Fruit fly (Drosophila melanogaster) whole organism, pupa: ENCODE data around the gene CG16700.
A peak's percentile ranks its signal among the peaks of the same experiment; 100 is the strongest.

Experiments
- CG10348 ChIP-seq: fragments of 200-800 bp; sonication (Bioruptor generic); IDR thresholded peaks from 2 replicates; pipeline ENCODE4 v1.3.6; 2022; ENCODE audit warnings: missing biosample characterization, missing genetic modification characterization
- CG12605 ChIP-seq: fragments of 200-800 bp; sonication (Bioruptor generic); IDR thresholded peaks from 2 replicates; pipeline ENCODE4 v1.3.6; 2022; ENCODE audit warnings: missing biosample characterization, missing genetic modification characterization
- CG13204 ChIP-seq: fragments of 200-800 bp; sonication (Bioruptor generic); optimal IDR thresholded peaks from 2 replicates; lab custom pipeline; 2018; ENCODE audit warnings: missing biosample characterization, mild to moderate bottlenecking, missing genetic modification characterization, moderate library complexity
- CG14655 ChIP-seq: fragments of 200-800 bp; sonication (Bioruptor generic); optimal IDR thresholded peaks from 3 replicates; lab custom pipeline; 2017; ENCODE audit warnings: mild to moderate bottlenecking, missing biosample characterization, missing genetic modification reagents, missing genetic modification characterization
- CG15710 ChIP-seq: fragments of 200-800 bp; sonication (Bioruptor generic); optimal IDR thresholded peaks from 2 replicates; lab custom pipeline; 2018; ENCODE audit warnings: missing biosample characterization, mild to moderate bottlenecking, missing genetic modification characterization, moderate library complexity
- CG17806 ChIP-seq: fragments of 200-800 bp; sonication (Bioruptor generic); optimal IDR thresholded peaks from 2 replicates; lab custom pipeline; 2018; ENCODE audit warnings: missing biosample characterization, mild to moderate bottlenecking, missing genetic modification characterization, moderate library complexity
- CG32121 ChIP-seq: fragments of 200-800 bp; sonication (Bioruptor generic); IDR thresholded peaks from 2 replicates; pipeline ENCODE4 v1.3.6; 2022; ENCODE audit warnings: missing biosample characterization, missing genetic modification characterization
- CG34367 ChIP-seq: fragments of 200-800 bp; sonication (Bioruptor generic); optimal IDR thresholded peaks from 2 replicates; lab custom pipeline; 2018; ENCODE audit warnings: missing biosample characterization, mild to moderate bottlenecking, missing genetic modification characterization
- CG4496 ChIP-seq: fragments of 200-800 bp; sonication (Bioruptor generic); IDR thresholded peaks from 3 replicates; pipeline ENCODE4 v1.3.6; 2022; ENCODE audit warnings: missing biosample characterization, missing genetic modification characterization
- CG8159 ChIP-seq: fragments of 200-800 bp; sonication (Bioruptor generic); optimal IDR thresholded peaks from 3 replicates; lab custom pipeline; 2018; ENCODE audit warnings: missing biosample characterization, mild to moderate bottlenecking, missing genetic modification characterization, moderate library complexity
- CG8301 ChIP-seq: fragments of 200-800 bp; sonication (Bioruptor generic); optimal IDR thresholded peaks from 2 replicates; lab custom pipeline; 2018; ENCODE audit warnings: missing biosample characterization, mild to moderate bottlenecking, missing genetic modification characterization
- CG9948 ChIP-seq: fragments of 200-800 bp; sonication (Bioruptor generic); optimal IDR thresholded peaks from 2 replicates; lab custom pipeline; 2018; ENCODE audit warnings: missing biosample characterization, mild to moderate bottlenecking, missing genetic modification characterization, moderate library complexity
- D1 ChIP-seq: fragments of 200-800 bp; sonication (Bioruptor generic); optimal IDR thresholded peaks from 2 replicates; lab custom pipeline; 2018; ENCODE audit warnings: missing biosample characterization, mild to moderate bottlenecking, missing genetic modification characterization, moderate library complexity
- EcR ChIP-seq: fragments of 200-800 bp; sonication (Bioruptor generic); optimal IDR thresholded peaks from 3 replicates; lab custom pipeline; 2019; ENCODE audit warnings: missing biosample characterization, missing genetic modification characterization, mild to moderate bottlenecking, moderate library complexity, missing genetic modification reagents
- Ets98B ChIP-seq: fragments of 200-800 bp; sonication (Bioruptor generic); IDR thresholded peaks from 2 replicates; pipeline ENCODE4 v1.3.6; 2022; ENCODE audit warnings: missing biosample characterization, missing genetic modification characterization
- Pif1A ChIP-seq: fragments of 200-800 bp; sonication (Bioruptor generic); optimal IDR thresholded peaks from 3 replicates; lab custom pipeline; 2016; ENCODE audit warnings: missing biosample characterization, missing genetic modification characterization
- Pif1B ChIP-seq: fragments of 200-800 bp; sonication (Bioruptor generic); optimal IDR thresholded peaks from 3 replicates; lab custom pipeline; 2016; ENCODE audit warnings: missing biosample characterization, missing genetic modification characterization
- Snoo ChIP-seq: fragments of 200-800 bp; sonication (Bioruptor generic); optimal IDR thresholded peaks from 3 replicates; lab custom pipeline; 2017; ENCODE audit warnings: missing biosample characterization, mild to moderate bottlenecking, missing genetic modification characterization, inconsistent platforms
- fd96Ca ChIP-seq: fragments of 200-800 bp; sonication (Bioruptor generic); IDR thresholded peaks from 3 replicates; pipeline ENCODE4 v1.3.6; 2022; ENCODE audit warnings: missing biosample characterization, missing genetic modification characterization
- gl ChIP-seq: fragments of 200-800 bp; sonication (Bioruptor generic); optimal IDR thresholded peaks from 2 replicates; lab custom pipeline; 2018; ENCODE audit warnings: missing biosample characterization, mild to moderate bottlenecking, missing genetic modification characterization
- rn ChIP-seq: fragments of 200-800 bp; sonication (Bioruptor generic); IDR thresholded peaks from 2 replicates; pipeline ENCODE4 v1.3.6; 2022; ENCODE audit warnings: missing biosample characterization, missing genetic modification characterization

The CG16700 gene

DNA sequence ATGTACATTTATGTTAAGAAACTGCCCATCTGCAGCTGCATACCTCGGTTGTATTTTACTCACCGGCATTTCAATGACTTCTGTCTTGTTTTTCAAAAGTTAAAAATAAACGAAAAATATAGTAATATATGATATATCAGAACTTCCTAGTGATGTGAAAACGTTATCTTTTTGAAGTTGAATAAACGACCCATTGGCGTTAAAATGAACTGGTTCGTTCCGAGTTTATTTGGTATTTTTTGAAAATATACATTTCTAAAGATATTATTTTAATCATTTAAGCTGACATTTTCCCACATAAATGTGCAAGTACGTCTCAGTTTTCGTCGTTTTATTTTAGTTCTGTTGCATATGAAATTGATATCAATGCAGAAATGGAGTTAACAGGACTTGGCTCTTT, 14.1 kb downstream of the CG16700 start, which contains the start of gene Arpc3B:
Gene Arpc3B (minus strand): TSS at position 146 of the 400 bp plus-strand sequence.
- no peak for TF ChIP-seq CG34367 (tag; lab: Kevin White, UChicago)
- TF ChIP-seq EcR (GFP tag; lab: Kevin White, UChicago): no peak
- TF ChIP-seq CG10348 (GFP tag; lab: Robert Waterston, UW): no peak
- no peak for TF ChIP-seq CG17806
- TF ChIP-seq Pif1A: no peak
- TF ChIP-seq rn (GFP tag; lab: Robert Waterston, UW): no peak
- TF ChIP-seq Snoo: no peak
- no peak for TF ChIP-seq fd96Ca (GFP tag; lab: Robert Waterston, UW)
- TF ChIP-seq CG13204: no peak
- TF ChIP-seq gl: no peak
- no peak for TF ChIP-seq CG15710 (tag; lab: Kevin White, UChicago)
- TF ChIP-seq Pif1B: no peak
- no peak for TF ChIP-seq CG8301 (tag; lab: Kevin White, UChicago)
- no peak for TF ChIP-seq CG8159 (tag; lab: Kevin White, UChicago)
- no peak for TF ChIP-seq CG32121 (GFP tag; lab: Robert Waterston, UW)
- TF ChIP-seq D1 (tag; lab: Kevin White, UChicago): no peak

- TF ChIP-seq rn (GFP tag; lab: Robert Waterston, UW) (no peak), CG12605 (GFP tag; lab: Robert Waterston, UW) (no peak), CG34367 (tag; lab: Kevin White, UChicago) (no peak), EcR (GFP tag; lab: Kevin White, UChicago) (no peak), CG8301 (tag; lab: Kevin White, UChicago) (no peak), CG14655 (GFP tag; lab: Kevin White, UChicago) (no peak), CG4496 (GFP tag; lab: Robert Waterston, UW) (no peak), Pif1A (no peak)
Observed at dm6 chrX:17106153-17106700, 14.6 kb downstream of the CG16700 start.

- TF ChIP-seq CG17806 (no peak), CG8301 (tag; lab: Kevin White, UChicago) (no peak), Snoo (no peak), rn (GFP tag; lab: Robert Waterston, UW) (no peak), Pif1A (no peak), Pif1B (no peak), CG9948 (no peak), CG4496 (GFP tag; lab: Robert Waterston, UW) (no peak), EcR (GFP tag; lab: Kevin White, UChicago) (peak; percentile 62), fd96Ca (GFP tag; lab: Robert Waterston, UW) (no peak), CG13204 (peak; percentile 29), CG15710 (tag; lab: Kevin White, UChicago) (peak; percentile 10), gl (peak; percentile 11), CG32121 (GFP tag; lab: Robert Waterston, UW) (no peak), CG34367 (tag; lab: Kevin White, UChicago) (no peak), CG8159 (tag; lab: Kevin White, UChicago) (no peak), D1 (tag; lab: Kevin White, UChicago) (no peak), CG10348 (GFP tag; lab: Robert Waterston, UW) (no peak), CG12605 (GFP tag; lab: Robert Waterston, UW) (no peak), CG14655 (GFP tag; lab: Kevin White, UChicago) (no peak), Ets98B (GFP tag; lab: Robert Waterston, UW) (peak; percentile 26; the same call in 1 of the 2 replicates)
Observed at dm6 chrX:17107401-17107916, 15.8 kb downstream of the CG16700 start, which contains the start of gene CG5004. TSS of gene CG5004 (plus strand) at chrX:17107582.

DNA sequence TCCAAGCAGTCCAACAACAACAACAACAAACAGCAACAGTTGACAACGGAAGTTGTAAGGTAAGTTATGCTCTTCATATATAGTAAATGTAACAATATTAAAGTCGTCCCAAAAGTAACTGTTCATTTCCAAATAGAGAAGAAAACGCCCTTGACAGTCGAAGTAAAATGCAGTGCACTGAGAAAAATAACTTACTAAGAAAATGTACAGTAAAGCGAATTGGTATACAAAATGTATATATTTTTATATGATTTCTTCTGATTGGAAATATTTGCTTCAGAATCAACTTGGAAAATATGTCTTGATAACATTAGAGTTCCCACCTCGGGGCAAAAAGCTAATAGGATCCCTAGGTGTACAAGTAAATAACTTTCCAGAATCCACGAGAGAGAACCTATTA, 16.3 kb downstream of the CG16700 start:
- TF ChIP-seq Snoo: no peak
- peak; percentile 19 for TF ChIP-seq Pif1B
- TF ChIP-seq EcR (GFP tag; lab: Kevin White, UChicago): no peak
- peak; percentile 3 for TF ChIP-seq CG8159 (tag; lab: Kevin White, UChicago)

dm6 chrX:17109673-17110072, 18.0 kb downstream of the CG16700 start:
- no peak for TF ChIP-seq CG17806
- 0 out of 3 replicates have a peak, but pooled peaks have one; percentile 19 for TF ChIP-seq fd96Ca (GFP tag; lab: Robert Waterston, UW)

dm6 chrX:17110556-17111177, 19.0 kb downstream of the CG16700 start:
- TF ChIP-seq D1 (tag; lab: Kevin White, UChicago) (no peak), Pif1A (no peak), CG14655 (GFP tag; lab: Kevin White, UChicago) (no peak)

- no peak for TF ChIP-seq CG15710 (tag; lab: Kevin White, UChicago)
- no peak for TF ChIP-seq rn (GFP tag; lab: Robert Waterston, UW)
- TF ChIP-seq CG13204: no peak
- TF ChIP-seq CG32121 (GFP tag; lab: Robert Waterston, UW): peak; percentile 9; the same call in 1 of the 2 replicates
- peak; percentile 59; the same call in 2 of the 3 replicates for TF ChIP-seq CG4496 (GFP tag; lab: Robert Waterston, UW)
- peak; percentile 13 for TF ChIP-seq Pif1A
- peak; percentile 16 for TF ChIP-seq CG9948
- peak; percentile 34 for TF ChIP-seq CG8301 (tag; lab: Kevin White, UChicago)
- peak; percentile 63 for TF ChIP-seq CG14655 (GFP tag; lab: Kevin White, UChicago)
- TF ChIP-seq Pif1B: peak; percentile 31
- TF ChIP-seq gl: no peak
- no peak for TF ChIP-seq CG12605 (GFP tag; lab: Robert Waterston, UW)
- TF ChIP-seq D1 (tag; lab: Kevin White, UChicago): no peak
- no peak for TF ChIP-seq CG8159 (tag; lab: Kevin White, UChicago)
- no peak for TF ChIP-seq Ets98B (GFP tag; lab: Robert Waterston, UW)
- TF ChIP-seq CG34367 (tag; lab: Kevin White, UChicago): no peak
- no peak for TF ChIP-seq CG17806
- no peak for TF ChIP-seq Snoo
- no peak for TF ChIP-seq EcR (GFP tag; lab: Kevin White, UChicago)
- TF ChIP-seq fd96Ca (GFP tag; lab: Robert Waterston, UW): no peak
- TF ChIP-seq CG10348 (GFP tag; lab: Robert Waterston, UW): no peak
- TF ChIP-seq, all 21 proteins: peak for 7
Observed at dm6 chrX:17111274-17111673, 19.6 kb downstream of the CG16700 start.
